Worm (Caenorhabditis elegans): ENCODE results near the gene mstr-2.

The mstr-2 gene

DNA sequence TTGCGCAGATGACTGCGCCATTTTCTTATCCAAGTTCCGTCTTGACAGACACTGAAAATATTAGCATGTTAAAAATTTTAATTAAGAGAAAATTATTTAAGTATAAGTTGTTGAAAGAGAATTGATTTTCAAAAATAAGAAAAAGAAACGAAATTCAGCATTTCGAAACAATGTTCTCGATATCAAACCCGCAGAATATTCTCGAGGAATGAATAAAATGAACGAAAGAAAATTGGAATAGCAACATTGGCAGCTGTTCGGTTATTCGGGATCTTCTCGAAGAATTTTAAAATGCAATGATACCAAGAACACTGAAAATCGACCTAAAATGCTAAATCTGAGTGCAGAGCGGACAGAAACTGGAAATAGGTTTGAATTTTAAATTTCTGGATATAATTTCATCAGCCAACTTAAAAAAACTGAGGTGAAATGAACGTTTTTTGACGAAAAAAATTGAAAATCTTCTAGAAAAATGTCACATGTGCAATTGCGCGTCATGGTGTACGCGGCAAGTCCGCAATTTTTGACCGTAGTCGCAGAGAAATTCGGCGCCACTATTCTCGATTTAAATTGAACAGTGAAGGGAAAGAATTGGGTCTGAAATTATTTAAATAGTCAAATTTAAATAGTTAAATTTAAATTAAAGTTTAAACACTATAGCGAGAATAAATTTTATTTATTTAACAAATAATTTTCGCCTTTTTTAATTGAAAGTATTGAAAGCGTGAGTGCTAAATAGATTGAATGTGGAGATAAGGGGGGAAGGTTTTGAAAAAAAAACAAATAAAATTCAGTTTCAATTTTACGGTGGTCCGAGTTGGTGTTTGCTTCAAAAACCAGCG is 39.4 kb downstream of the mstr-2 start, which contains the start of the genes cct-5 and F25F2.1 (continued):
- TF ChIP-seq ztf-11 (tag; optimal IDR thresholded peaks at IDR 0.05) (no peak), vab-15 (tag; optimal IDR thresholded peaks at IDR 0.05) (no peak), elt-3 (tag; optimal IDR thresholded peaks at IDR 0.05) (peak in 1 of 6 experiments; percentile 23), ceh-90 (tag; optimal IDR thresholded peaks at IDR 0.05) (no peak), C04F5.9 (tag; optimal IDR thresholded peaks at IDR 0.05) (peak; percentile 1), hlh-4 (tag; optimal IDR thresholded peaks at IDR 0.05) (no peak), unc-130 (tag; optimal IDR thresholded peaks at IDR 0.05) (peak; percentile 83), blmp-1 (tag; optimal IDR thresholded peaks at IDR 0.05) (peak; percentile 57), mdl-1 (tag; optimal IDR thresholded peaks at IDR 0.05) (peak in 1 of 2 experiments; percentile 55), aly-2 (tag; optimal IDR thresholded peaks at IDR 0.05) (no peak), unc-86 (tag; optimal IDR thresholded peaks at IDR 0.05) (no peak), dpl-1 (GFP tag; optimal IDR thresholded peaks at IDR 0.05) (peak; percentile 82 to 89 (median 84)), Y116A8C.19 (tag; optimal IDR thresholded peaks at IDR 0.05; ENCODE audit: borderline replicate concordance) (no peak), nhr-90 (tag; optimal IDR thresholded peaks at IDR 0.05; ENCODE audit: poor library complexity) (peak; percentile 36), mef-2 (tag; optimal IDR thresholded peaks at IDR 0.05) (no peak), alr-1 (tag; optimal IDR thresholded peaks at IDR 0.05; ENCODE audit: borderline replicate concordance) (no peak), nhr-19 (GFP tag; conservative IDR thresholded peaks at IDR 0.05) (peak; percentile 52), efl-1 (optimal IDR thresholded peaks at IDR 0.05) (peak; percentile 58 to 80), efl-1 (GFP tag; optimal IDR thresholded peaks at IDR 0.05 in 1 of 2) (peak; percentile 89 to 98), pqm-1 (tag; optimal IDR thresholded peaks at IDR 0.05) (no peak), egl-13 (tag; optimal IDR thresholded peaks at IDR 0.05) (peak; percentile 5), lin-14 (GFP tag; optimal IDR thresholded peaks at IDR 0.05) (peak; percentile 64), irx-1 (tag; optimal IDR thresholded peaks at IDR 0.05) (no peak), ama-1 (optimal IDR thresholded peaks at IDR 0.05) (no peak), mab-9 (GFP tag; IDR thresholded peaks at IDR 0.05) (no peak), nhr-76 (tag; optimal IDR thresholded peaks at IDR 0.05) (no peak), nhr-28 (tag; optimal IDR thresholded peaks at IDR 0.05) (no peak), nhr-77 (tag; optimal IDR thresholded peaks at IDR 0.05) (no peak), sptf-1 (tag; optimal IDR thresholded peaks at IDR 0.05) (no peak), isw-1 (GFP tag; IDR thresholded peaks at IDR 0.05) (peak; percentile 37; the same call in 1 of the 2 replicates), tbx-2 (tag; optimal IDR thresholded peaks at IDR 0.05) (peak; percentile 39), ceh-63 (GFP tag; optimal IDR thresholded peaks at IDR 0.05) (no peak), F16B12.6 (tag; optimal IDR thresholded peaks at IDR 0.05) (peak; percentile 94), lsy-2 (tag; optimal IDR thresholded peaks at IDR 0.05) (peak; percentile 80 to 96), ces-1 (GFP tag; optimal IDR thresholded peaks at IDR 0.05) (no peak), nhr-237 (tag; optimal IDR thresholded peaks at IDR 0.05) (no peak), lin-35 (GFP tag; optimal IDR thresholded peaks at IDR 0.05) (peak; percentile 89 to 93), lir-3 (tag; optimal IDR thresholded peaks at IDR 0.05; ENCODE audit: poor library complexity) (no peak), hpl-2 (GFP tag; optimal IDR thresholded peaks at IDR 0.05) (no peak), zip-4 (GFP tag; optimal IDR thresholded peaks at IDR 0.05) (no peak), sox-4 (tag; optimal IDR thresholded peaks at IDR 0.05) (no peak), fkh-4 (tag; optimal IDR thresholded peaks at IDR 0.05; ENCODE audit: borderline replicate concordance) (no peak), lin-13 (GFP tag; optimal IDR thresholded peaks at IDR 0.05) (peak; percentile 40), sup-37 (GFP tag; optimal IDR thresholded peaks at IDR 0.05) (no peak), nhr-71 (tag; optimal IDR thresholded peaks at IDR 0.05) (peak; percentile 64), pag-3 (tag; optimal IDR thresholded peaks at IDR 0.05; ENCODE audit: borderline replicate concordance, insufficient read depth) (peak; percentile 21)

Measured in whole organism, L1 larva.